Fruit fly (Drosophila melanogaster) whole organism, embryonic: ENCODE measurements around the gene Lst8.

Experiments
- Awh ChIP-seq: fragments of 200-800 bp; sonication (Bioruptor generic); IDR thresholded peaks from 2 replicates; pipeline ENCODE4, ENCODE4 v1.3.6; 2022; ENCODE audit warnings: missing biosample characterization, missing genetic modification characterization
- CG10209 ChIP-seq: fragments of 200-800 bp; sonication (Bioruptor generic); optimal IDR thresholded peaks from 3 replicates; lab custom pipeline; 2017; ENCODE audit warnings: missing biosample characterization, mild to moderate bottlenecking, missing genetic modification characterization, missing genetic modification reagents
- CG10462 ChIP-seq: fragments of 200-800 bp; sonication (Bioruptor generic); optimal IDR thresholded peaks from 2 replicates; lab custom pipeline; 2016; ENCODE audit warnings: missing biosample characterization, missing genetic modification characterization
- CG10959 ChIP-seq: fragments of 200-800 bp; sonication (Bioruptor generic); IDR thresholded peaks from 2 replicates; pipeline ENCODE4 v1.3.6; 2022; ENCODE audit warnings: missing biosample characterization, missing genetic modification characterization
- CG12299 ChIP-seq: fragments of 200-800 bp; sonication (Bioruptor generic); optimal IDR thresholded peaks from 2 replicates; lab custom pipeline; 2018; ENCODE audit warnings: missing biosample characterization, mild to moderate bottlenecking, missing genetic modification characterization
- CG17361 ChIP-seq: fragments of 200-800 bp; sonication (Bioruptor generic); IDR thresholded peaks from 3 replicates; pipeline ENCODE4 v1.3.6; 2022; ENCODE audit warnings: missing biosample characterization, missing genetic modification characterization
- CG17385 ChIP-seq: fragments of 200-800 bp; sonication (Bioruptor generic); optimal IDR thresholded peaks from 3 replicates; lab custom pipeline; 2018; ENCODE audit warnings: missing biosample characterization, mild to moderate bottlenecking, missing genetic modification characterization
- CG17568 ChIP-seq: fragments of 200-800 bp; sonication (Bioruptor generic); optimal IDR thresholded peaks from 2 replicates; lab custom pipeline; 2018; ENCODE audit warnings: missing biosample characterization, mild to moderate bottlenecking, missing genetic modification characterization, moderate library complexity
- CG2202 ChIP-seq: fragments of 200-800 bp; sonication (Bioruptor generic); optimal IDR thresholded peaks from 2 replicates; lab custom pipeline; 2018; ENCODE audit warnings: missing biosample characterization, mild to moderate bottlenecking, missing genetic modification characterization
- CG3163 ChIP-seq: fragments of 200-800 bp; sonication (Bioruptor generic); optimal IDR thresholded peaks from 3 replicates; lab custom pipeline; 2016; ENCODE audit warnings: missing biosample characterization, missing genetic modification characterization
- CG3407 ChIP-seq: fragments of 200-800 bp; sonication (Bioruptor generic); optimal IDR thresholded peaks from 2 replicates; lab custom pipeline; 2018; ENCODE audit warnings: missing biosample characterization, mild to moderate bottlenecking, missing genetic modification characterization
- CG6175 ChIP-seq: fragments of 200-800 bp; sonication (Bioruptor generic); IDR thresholded peaks from 3 replicates; pipeline ENCODE4 v1.3.6; 2022; ENCODE audit warnings: missing biosample characterization, missing genetic modification characterization
- CG6683 ChIP-seq: fragments of 200-800 bp; sonication (Bioruptor generic); optimal IDR thresholded peaks from 2 replicates; lab custom pipeline; 2017; ENCODE audit warnings: missing biosample characterization, mild to moderate bottlenecking, missing genetic modification characterization, missing genetic modification reagents
- CG6689 ChIP-seq: fragments of 200-800 bp; sonication (Bioruptor generic); IDR thresholded peaks from 2 replicates; pipeline ENCODE4 v1.3.6; 2022; ENCODE audit warnings: missing biosample characterization, missing genetic modification characterization
- CG6813 ChIP-seq: fragments of 200-800 bp; sonication (Bioruptor generic); optimal IDR thresholded peaks from 2 replicates; lab custom pipeline; 2017; ENCODE audit warnings: missing biosample characterization, missing genetic modification characterization, mild to moderate bottlenecking, moderate library complexity, missing genetic modification reagents
- CG8924 ChIP-seq: fragments of 200-800 bp; optimal IDR thresholded peaks from 3 replicates; lab custom pipeline; 2019; ENCODE audit warnings: missing biosample characterization, mild to moderate bottlenecking, missing genetic modification characterization, moderate library complexity
- CG9609 ChIP-seq: fragments of 200-800 bp; sonication (Bioruptor generic); optimal IDR thresholded peaks from 3 replicates; lab custom pipeline; 2016; ENCODE audit warnings: missing biosample characterization, missing genetic modification characterization
- CG9797 ChIP-seq: fragments of 200-800 bp; sonication (Bioruptor generic); optimal IDR thresholded peaks from 3 replicates; lab custom pipeline; 2018; ENCODE audit warnings: missing biosample characterization, mild to moderate bottlenecking, missing genetic modification characterization
- CTCF ChIP-seq: fragments of 200-800 bp; sonication (Bioruptor generic); optimal IDR thresholded peaks from 2 replicates; lab custom pipeline; 2017; ENCODE audit warnings: missing biosample characterization, mild to moderate bottlenecking, missing genetic modification characterization, moderate library complexity
- Chrac-16 ChIP-seq: fragments of 200-800 bp; sonication (Bioruptor generic); optimal IDR thresholded peaks from 3 replicates; lab custom pipeline; 2016; ENCODE audit warnings: missing biosample characterization, missing genetic modification characterization
- GATAe ChIP-seq: fragments of 200-800 bp; sonication (Bioruptor generic); conservative IDR thresholded peaks from 2 replicates; pipeline ENCODE4 v1.3.6; 2022; ENCODE audit warnings: missing biosample characterization, missing genetic modification characterization
- HLH54F ChIP-seq: fragments of 200-800 bp; sonication (Bioruptor generic); optimal IDR thresholded peaks from 3 replicates; lab custom pipeline; 2016; ENCODE audit warnings: missing biosample characterization, missing genetic modification characterization
- Hand ChIP-seq: fragments of 200-800 bp; sonication (Bioruptor generic); optimal IDR thresholded peaks from 2 replicates; lab custom pipeline; 2017; ENCODE audit warnings: mild to moderate bottlenecking, missing biosample characterization, missing genetic modification reagents, missing genetic modification characterization
- HmgD ChIP-seq: fragments of 200-800 bp; sonication (Bioruptor generic); optimal IDR thresholded peaks from 3 replicates; lab custom pipeline; 2016; ENCODE audit warnings: missing biosample characterization, missing genetic modification characterization
- Hr3 ChIP-seq: fragments of 200-800 bp; sonication (Bioruptor generic); optimal IDR thresholded peaks from 3 replicates; lab custom pipeline; 2016; ENCODE audit warnings: missing biosample characterization, missing genetic modification characterization
- Lhr ChIP-seq: fragments of 200-800 bp; sonication (Bioruptor generic); optimal IDR thresholded peaks from 3 replicates; lab custom pipeline; 2017; ENCODE audit warnings: mild to moderate bottlenecking, missing biosample characterization, missing genetic modification reagents, missing genetic modification characterization
- Lim3 ChIP-seq: fragments of 200-800 bp; sonication (Bioruptor generic); IDR thresholded peaks from 2 replicates; pipeline ENCODE4 v1.3.6; 2022; ENCODE audit warnings: missing biosample characterization, missing genetic modification characterization
- Mad ChIP-seq: fragments of 200-800 bp; sonication (Bioruptor generic); optimal IDR thresholded peaks from 2 replicates; lab custom pipeline; 2016; ENCODE audit warnings: missing biosample characterization, missing genetic modification characterization
- PHDP ChIP-seq: fragments of 200-800 bp; sonication (Bioruptor generic); optimal IDR thresholded peaks from 3 replicates; lab custom pipeline; 2018; ENCODE audit warnings: missing biosample characterization, mild to moderate bottlenecking, missing genetic modification characterization, moderate library complexity
- Sox102F ChIP-seq: fragments of 200-800 bp; sonication (Bioruptor generic); optimal IDR thresholded peaks from 2 replicates; lab custom pipeline; 2018; ENCODE audit warnings: missing biosample characterization, mild to moderate bottlenecking, missing genetic modification characterization, moderate library complexity
- Ssrp ChIP-seq: fragments of 200-800 bp; sonication (Bioruptor generic); optimal IDR thresholded peaks from 2 replicates; lab custom pipeline; 2018; ENCODE audit warnings: missing biosample characterization, mild to moderate bottlenecking, missing genetic modification characterization, moderate library complexity
- bigmax ChIP-seq: fragments of 200-800 bp; sonication (Bioruptor generic); optimal IDR thresholded peaks from 2 replicates; lab custom pipeline; 2018; ENCODE audit warnings: missing biosample characterization, mild to moderate bottlenecking, missing genetic modification characterization
- cas ChIP-seq: fragments of 200-800 bp; sonication (Bioruptor generic); IDR thresholded peaks from 2 replicates; pipeline ENCODE4 v1.3.6; 2022; ENCODE audit warnings: missing biosample characterization, missing genetic modification characterization
- crol ChIP-seq: fragments of 200-800 bp; sonication (Bioruptor generic); IDR thresholded peaks from 2 replicates; pipeline ENCODE4 v1.3.6; 2022; ENCODE audit warnings: missing biosample characterization, missing genetic modification characterization
- danr ChIP-seq: fragments of 200-800 bp; sonication (Bioruptor generic); IDR thresholded peaks from 2 replicates; pipeline ENCODE4 v1.3.6; 2022; ENCODE audit warnings: missing biosample characterization, missing genetic modification characterization
- h ChIP-seq: fragments of >200 bp; optimal IDR thresholded peaks from 2 replicates; lab custom pipeline; 2017
- hkb ChIP-seq, 2 experiments: fragments of 200-800 bp in 1 of 2; fragments of >200 bp in 1 of 2; sonication (Bioruptor generic) in 1 of 2; IDR thresholded peaks in 1 of 2; optimal IDR thresholded peaks in 1 of 2; 2 replicates each; pipeline versions ENCODE4 v1.3.6 to Lab custom; 2017 to 2022; ENCODE audit warnings: missing biosample characterization in 1 of 2, missing genetic modification characterization in 1 of 2
- knrl ChIP-seq: fragments of 200-800 bp; sonication (Bioruptor generic); IDR thresholded peaks from 3 replicates; pipeline ENCODE4 v1.3.6; 2022; ENCODE audit warnings: missing biosample characterization, missing genetic modification characterization; ENCODE audit not compliant: partially characterized antibody
- luna ChIP-seq: fragments of 200-800 bp; sonication (Bioruptor generic); optimal IDR thresholded peaks from 2 replicates; lab custom pipeline; 2016; ENCODE audit warnings: missing biosample characterization, missing genetic modification characterization
- mirr ChIP-seq: fragments of 200-800 bp; sonication (Bioruptor generic); optimal IDR thresholded peaks from 3 replicates; lab custom pipeline; 2018; ENCODE audit warnings: missing biosample characterization, mild to moderate bottlenecking, missing genetic modification characterization
- onecut ChIP-seq: fragments of 200-800 bp; sonication (Bioruptor generic); IDR thresholded peaks from 2 replicates; pipeline ENCODE4 v1.3.6; 2022; ENCODE audit warnings: missing biosample characterization, missing genetic modification characterization
- salm ChIP-seq: fragments of 200-800 bp; sonication (Bioruptor generic); optimal IDR thresholded peaks from 2 replicates; lab custom pipeline; 2018; ENCODE audit warnings: missing biosample characterization, mild to moderate bottlenecking, missing genetic modification characterization
- sc ChIP-seq, 3 experiments: fragments of >200 bp in 2 of 3; fragments of 200-800 bp in 1 of 3; sonication (Bioruptor generic) in 1 of 3; optimal IDR thresholded peaks; 2 replicates in 2 of 3; 3 replicates in 1 of 3; lab custom pipeline; 2017; ENCODE audit warnings: mild to moderate bottlenecking in 1 of 3, missing biosample characterization in 1 of 3, missing genetic modification characterization in 1 of 3, missing genetic modification reagents in 1 of 3
- sens ChIP-seq: fragments of 200-800 bp; sonication (Bioruptor generic); peaks from one replicate; lab custom pipeline; 2016; ENCODE audit warnings: missing biosample characterization, missing genetic modification characterization
- sr ChIP-seq: fragments of 200-800 bp; sonication (Bioruptor generic); IDR thresholded peaks from 3 replicates; pipeline ENCODE4 v1.3.6; 2022; ENCODE audit warnings: missing biosample characterization, missing genetic modification characterization
- ssp ChIP-seq: fragments of 200-800 bp; sonication (Bioruptor generic); IDR thresholded peaks from 2 replicates; pipeline ENCODE4 v1.3.6; 2022; ENCODE audit warnings: missing biosample characterization, missing genetic modification characterization
- tgo ChIP-seq: fragments of 200-800 bp; sonication (Bioruptor generic); IDR thresholded peaks from 3 replicates; pipeline ENCODE4 v1.3.6; 2022; ENCODE audit warnings: missing biosample characterization, missing genetic modification characterization
- vfl ChIP-seq: fragments of 200-800 bp; sonication (Bioruptor generic); optimal IDR thresholded peaks from 2 replicates; lab custom pipeline; 2016; ENCODE audit warnings: missing biosample characterization, missing genetic modification characterization
- wor ChIP-seq: fragments of 200-800 bp; sonication (Bioruptor generic); IDR thresholded peaks from 2 replicates; pipeline ENCODE4 v1.3.6; 2022; ENCODE audit warnings: missing biosample characterization, missing genetic modification characterization
- zen ChIP-seq: fragments of 200-800 bp; sonication (Bioruptor generic); optimal IDR thresholded peaks from 3 replicates; lab custom pipeline; 2018; ENCODE audit warnings: missing biosample characterization, mild to moderate bottlenecking, missing genetic modification characterization, moderate library complexity

The Lst8 gene

DNA sequence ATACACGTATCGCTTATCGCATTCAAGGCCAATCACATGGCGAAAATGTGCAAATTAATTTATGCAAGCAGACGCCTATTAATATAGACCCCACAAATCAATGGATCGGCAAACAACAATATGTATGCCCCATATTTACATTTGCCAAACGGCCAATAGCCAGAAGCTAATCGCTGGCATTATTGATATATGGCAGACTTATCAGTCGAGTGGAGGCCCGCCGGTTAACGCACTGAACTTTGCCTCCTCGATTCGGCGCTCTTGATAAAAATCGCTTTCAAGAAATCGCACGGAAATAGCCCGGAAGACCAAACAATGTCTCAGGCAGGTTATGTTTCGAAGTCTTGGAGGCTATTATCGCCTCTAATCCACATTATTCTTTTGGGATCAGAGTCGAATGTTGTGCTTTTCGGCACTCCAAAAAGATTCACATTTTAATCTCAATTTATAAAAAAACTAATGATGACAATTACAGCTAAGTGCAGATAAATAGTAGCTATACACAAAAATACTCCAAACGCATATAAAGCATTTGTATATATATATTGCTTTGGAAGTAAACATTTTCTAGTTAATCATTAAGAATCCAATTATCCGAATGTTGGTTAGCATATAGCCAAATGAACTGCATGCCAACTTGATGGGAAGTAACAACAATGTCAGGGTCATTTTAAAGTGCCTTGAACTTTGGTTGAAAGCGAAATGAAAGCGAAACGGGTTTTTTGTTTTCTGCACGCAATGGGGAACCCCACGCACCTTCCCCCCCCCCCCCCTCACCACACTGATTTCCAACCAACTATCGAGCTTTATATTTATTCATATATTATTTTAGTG is 29.0 kb downstream of the Lst8 start (continued):
- TF ChIP-seq danr (GFP tag; lab: Robert Waterston, UW) (no peak), tgo (GFP tag; lab: Robert Waterston, UW) (no peak), CG17385 (no peak), CG17361 (no peak), GATAe (GFP tag; lab: Robert Waterston, UW) (0 out of 2 replicates have a peak, but pooled peaks have one; percentile 24), sr (GFP tag; lab: Robert Waterston, UW) (0 out of 3 replicates have a peak, but pooled peaks have one; percentile 11), Mad (GFP tag; lab: Kevin White, UChicago) (no peak), CG12299 (tag; lab: Kevin White, UChicago) (no peak), Hand (GFP tag; lab: Kevin White, UChicago) (no peak), CG6175 (GFP tag; lab: Robert Waterston, UW) (no peak), vfl (GFP tag; lab: Kevin White, UChicago) (no peak), CG6683 (no peak), CG10462 (GFP tag; lab: Kevin White, UChicago) (no peak), CG9797 (GFP tag; lab: Kevin White, UChicago) (no peak), Ssrp (tag; lab: Kevin White, UChicago) (no peak), Awh (GFP tag; lab: Robert Waterston, UW) (no peak), CG8924 (tag; lab: Kevin White, UChicago) (no peak), onecut (GFP tag; lab: Robert Waterston, UW) (no peak), hkb (optimal IDR thresholded peaks at IDR 0.05; lab: Kevin White, UChicago) (no peak), hkb (GFP tag; IDR thresholded peaks at IDR 0.05; lab: Robert Waterston, UW) (no peak), crol (GFP tag; lab: Robert Waterston, UW) (peak; percentile 44; the same call in 1 of the 2 replicates), CG2202 (tag; lab: Kevin White, UChicago) (no peak), ssp (GFP tag; lab: Robert Waterston, UW) (no peak), CG6689 (GFP tag; lab: Robert Waterston, UW) (no peak), CG9609 (GFP tag; lab: Kevin White, UChicago) (no peak), mirr (GFP tag; lab: Kevin White, UChicago) (peak; percentile 67), CG3163 (GFP tag; lab: Kevin White, UChicago) (no peak), zen (tag; lab: Kevin White, UChicago) (no peak), Sox102F (GFP tag; lab: Kevin White, UChicago) (no peak), CG3407 (no peak), knrl (GFP tag; lab: Robert Waterston, UW) (no peak), HLH54F (GFP tag; lab: Kevin White, UChicago) (no peak), CG17568 (no peak), CTCF (GFP tag; lab: Kevin White, UChicago) (no peak), salm (tag; lab: Kevin White, UChicago) (no peak), luna (GFP tag; lab: Kevin White, UChicago) (no peak), h (lab: Kevin White, UChicago) (no peak), cas (GFP tag; lab: Robert Waterston, UW) (no peak), sens (GFP tag; lab: Kevin White, UChicago) (peak; percentile 59), sc (optimal IDR thresholded peaks at IDR 0.05; lab: Kevin White, UChicago) (no peak), sc (GFP tag; optimal IDR thresholded peaks at IDR 0.05; lab: Kevin White, UChicago) (no peak), CG6813 (GFP tag; lab: Kevin White, UChicago) (peak; percentile 24), Chrac-16 (GFP tag; lab: Kevin White, UChicago) (no peak), Hr3 (GFP tag; lab: Kevin White, UChicago) (no peak), Lhr (GFP tag; lab: Kevin White, UChicago) (no peak), bigmax (GFP tag; lab: Kevin White, UChicago) (peak; percentile 39), HmgD (GFP tag; lab: Kevin White, UChicago) (no peak), Lim3 (GFP tag; lab: Robert Waterston, UW) (no peak), CG10209 (GFP tag; lab: Kevin White, UChicago) (no peak), CG10959 (GFP tag; lab: Robert Waterston, UW) (no peak), wor (GFP tag; lab: Robert Waterston, UW) (no peak), PHDP (tag; lab: Kevin White, UChicago) (no peak)
